Worm (Caenorhabditis elegans) whole organism, late embryonic: ENCODE measurements around the gene lgc-35.

ENCODE experiments used
- C38D4.7 ChIP-seq: fragments of 200-800 bp; sonication (Bioruptor generic); optimal IDR thresholded peaks from 2 replicates; lab custom pipeline; 2018; ENCODE audit warnings: mild to moderate bottlenecking, missing genetic modification characterization, moderate library complexity, missing compliant biosample characterization
- Y22D7AL.16 ChIP-seq: sonication (generic microtip); optimal IDR thresholded peaks from 2 replicates; lab custom pipeline; 2016; ENCODE audit warnings: missing genetic modification characterization, missing compliant biosample characterization
- ahr-1 ChIP-seq: sonication (generic microtip); optimal IDR thresholded peaks from 2 replicates; lab custom pipeline; 2016; ENCODE audit warnings: missing genetic modification characterization, missing compliant biosample characterization
- ceh-18 ChIP-seq: sonication (generic microtip); optimal IDR thresholded peaks from 2 replicates; lab custom pipeline; 2016; ENCODE audit warnings: missing genetic modification characterization, missing compliant biosample characterization
- fax-1 ChIP-seq: sonication (generic microtip); optimal IDR thresholded peaks from 2 replicates; lab custom pipeline; 2016; ENCODE audit warnings: missing genotype, missing genetic modification characterization, missing compliant biosample characterization
- gmeb-2 ChIP-seq: sonication (generic microtip); optimal IDR thresholded peaks from 2 replicates; lab custom pipeline; 2016; ENCODE audit warnings: missing genetic modification characterization, inconsistent platforms, missing compliant biosample characterization
- pha-2 ChIP-seq: sonication (generic microtip); optimal IDR thresholded peaks from 2 replicates; lab custom pipeline; 2017; ENCODE audit warnings: mild to moderate bottlenecking, missing genetic modification characterization, missing compliant biosample characterization
- syd-9 ChIP-seq: sonication (generic microtip); optimal IDR thresholded peaks from 2 replicates; lab custom pipeline; 2016; ENCODE audit warnings: mild to moderate bottlenecking, missing genetic modification characterization, moderate library complexity, missing compliant biosample characterization

DNA sequence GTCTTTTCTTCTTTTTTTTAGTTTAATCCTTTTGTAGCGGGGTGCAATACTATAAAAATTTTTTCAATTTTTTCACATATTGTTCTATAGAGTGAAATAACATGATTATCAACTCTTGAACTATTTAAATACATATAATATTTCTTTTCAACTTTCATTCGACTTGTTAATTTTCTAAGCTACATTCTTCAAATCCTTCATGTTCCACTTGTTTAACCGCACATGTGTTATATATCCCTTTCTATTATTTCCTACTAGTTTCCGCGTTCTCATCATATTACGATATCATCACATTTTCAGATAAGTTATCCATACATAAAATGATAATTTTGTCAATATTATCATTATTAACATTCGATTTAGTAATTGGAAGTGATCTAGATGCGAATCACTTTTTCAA is 15.9 kb upstream of the lgc-35 start, which contains the start of gene Y46G5A.29:
- no peak for TF ChIP-seq C38D4.7 (GFP tag; lab: Kevin White, UChicago)
- no peak for TF ChIP-seq Y22D7AL.16 (tag; lab: Kevin White, UChicago)
- no peak for TF ChIP-seq ceh-18 (tag; lab: Kevin White, UChicago)
- TF ChIP-seq syd-9 (tag; lab: Kevin White, UChicago), result no peak
- no peak for TF ChIP-seq pha-2 (tag; lab: Kevin White, UChicago)
- TF ChIP-seq fax-1 (tag; lab: Kevin White, UChicago), result no peak
- TF ChIP-seq ahr-1 (tag; lab: Kevin White, UChicago), result no peak
- no peak for TF ChIP-seq gmeb-2 (tag; lab: Kevin White, UChicago)
